Fruit fly (Drosophila melanogaster): ENCODE measurements around the gene Mau2.

The Mau2 gene

dm6 chr3R:15249735-15250134 lies 40.7 kb downstream of the Mau2 start, which contains the start of gene CG42404 (continued):
- no peak for TF ChIP-seq gsb-n (tag; optimal IDR thresholded peaks at IDR 0.05)
- peak; percentile 5 for TF ChIP-seq Ets97D (GFP tag; optimal IDR thresholded peaks at IDR 0.05)
- no peak for TF ChIP-seq CG11696 (GFP tag; IDR thresholded peaks at IDR 0.05)
- TF ChIP-seq CG7928 (GFP tag; optimal IDR thresholded peaks at IDR 0.05) = peak; percentile 92
- TF ChIP-seq Xrp1 (GFP tag; IDR thresholded peaks at IDR 0.05) = no peak
- TF ChIP-seq phol (tag; optimal IDR thresholded peaks at IDR 0.05) = peak; percentile 0
- TF ChIP-seq CG8359 (GFP tag; optimal IDR thresholded peaks at IDR 0.05; ENCODE audit: borderline replicate concordance) = no peak
- peak; percentile 95 for TF ChIP-seq Myb (GFP tag; optimal IDR thresholded peaks at IDR 0.05)
- TF ChIP-seq br (optimal IDR thresholded peaks at IDR 0.05) = no peak
- TF ChIP-seq Opbp (GFP tag; IDR thresholded peaks at IDR 0.05; ENCODE audit: partially characterized antibody) = peak; percentile 34; the same call in 2 of the 3 replicates
- no peak for TF ChIP-seq unpg (GFP tag; optimal IDR thresholded peaks at IDR 0.05)
- TF ChIP-seq dati (GFP tag; IDR thresholded peaks at IDR 0.05) = no peak
- no peak for TF ChIP-seq CG3726 (GFP tag; IDR thresholded peaks at IDR 0.05)
- no peak for TF ChIP-seq CG1233 (GFP tag; optimal IDR thresholded peaks at IDR 0.05)
- no peak for TF ChIP-seq gt (GFP tag; IDR thresholded peaks at IDR 0.05)
- no peak for TF ChIP-seq nau (GFP tag; optimal IDR thresholded peaks at IDR 0.05)
- TF ChIP-seq klu (GFP tag; IDR thresholded peaks at IDR 0.05) = no peak
- no peak for TF ChIP-seq CG8089 (GFP tag; optimal IDR thresholded peaks at IDR 0.05)
- TF ChIP-seq Lhr (GFP tag; optimal IDR thresholded peaks at IDR 0.05) = peak; percentile 4
- TF ChIP-seq CG11398 (GFP tag; optimal IDR thresholded peaks at IDR 0.05) = no peak
- TF ChIP-seq knrl (GFP tag; IDR thresholded peaks at IDR 0.05; ENCODE audit: partially characterized antibody) = no peak
- TF ChIP-seq CG13123 (GFP tag; optimal IDR thresholded peaks at IDR 0.05) = no peak
- no peak for TF ChIP-seq gem (tag; optimal IDR thresholded peaks at IDR 0.05)
- TF ChIP-seq CG12071 (GFP tag; optimal IDR thresholded peaks at IDR 0.05) = no peak
- peak; percentile 6 for TF ChIP-seq Dp (GFP tag; optimal IDR thresholded peaks at IDR 0.05)
- peak; percentile 21 for TF ChIP-seq CG12391 (tag; optimal IDR thresholded peaks at IDR 0.05)
- TF ChIP-seq CG10979 (tag; optimal IDR thresholded peaks at IDR 0.05) = no peak
- no peak for TF ChIP-seq HLH4C (GFP tag; IDR thresholded peaks at IDR 0.05; ENCODE audit: partially characterized antibody)
- TF ChIP-seq HLH3B (GFP tag; IDR thresholded peaks at IDR 0.05) = no peak
- TF ChIP-seq pzg (GFP tag; optimal IDR thresholded peaks at IDR 0.05) = peak; percentile 51
- TF ChIP-seq CG6683 (GFP tag; optimal IDR thresholded peaks at IDR 0.05) = no peak
- TF ChIP-seq insv (GFP tag; optimal IDR thresholded peaks at IDR 0.05) = no peak
- peak; percentile 22 for TF ChIP-seq CoRest (tag; optimal IDR thresholded peaks at IDR 0.05)
- TF ChIP-seq MESR4 (GFP tag; optimal IDR thresholded peaks at IDR 0.05) = peak; percentile 7
- TF ChIP-seq Med (GFP tag) = peak; percentile 82
- no peak for TF ChIP-seq CG4854 (GFP tag; optimal IDR thresholded peaks at IDR 0.05)
- peak; percentile 99 for TF ChIP-seq CG15514 (GFP tag; optimal IDR thresholded peaks at IDR 0.05)
- no peak for TF ChIP-seq sd (tag; optimal IDR thresholded peaks at IDR 0.05)
- peak; percentile 18; the same call in 1 of the 3 replicates for TF ChIP-seq row (GFP tag; IDR thresholded peaks at IDR 0.05)
- no peak for TF ChIP-seq CG9437 (GFP tag; optimal IDR thresholded peaks at IDR 0.05)

DNA sequence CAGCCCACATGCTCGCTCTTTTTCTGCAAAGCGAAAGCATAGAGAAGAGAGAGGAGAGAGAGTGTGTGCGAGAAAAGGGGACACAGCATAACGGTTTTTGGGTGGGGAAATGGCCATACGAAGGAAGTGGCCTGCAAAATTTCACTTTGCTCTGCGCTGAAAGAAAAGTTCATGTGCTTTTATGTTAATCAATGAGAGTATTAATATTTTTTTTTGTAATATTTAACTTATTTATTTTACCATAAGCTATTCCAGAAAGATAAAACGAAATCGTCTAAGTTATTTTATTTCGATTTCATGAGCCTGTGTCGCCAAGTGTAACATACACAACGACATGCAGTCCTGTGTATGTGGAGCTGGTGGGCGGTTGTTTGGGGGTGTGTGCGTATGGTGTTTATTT lies 41.5 kb downstream of the Mau2 start:
- TF ChIP-seq CG12071 (GFP tag; optimal IDR thresholded peaks at IDR 0.05) = no peak
- TF ChIP-seq wor (GFP tag; IDR thresholded peaks at IDR 0.05) = peak; percentile 44; the same call in 1 of the 2 replicates
- peak; percentile 79 for TF ChIP-seq sob (GFP tag; IDR thresholded peaks at IDR 0.05)
- TF ChIP-seq jigr1 (GFP tag; IDR thresholded peaks at IDR 0.05) = peak; percentile 26; the same call in 1 of the 3 replicates
- TF ChIP-seq unc-4 (GFP tag; IDR thresholded peaks at IDR 0.05; ENCODE audit: partially characterized antibody) = no peak
- TF ChIP-seq CG13424 (tag; optimal IDR thresholded peaks at IDR 0.05) = peak; percentile 76
- TF ChIP-seq CG12104 (GFP tag; optimal IDR thresholded peaks at IDR 0.05) = no peak
- no peak for TF ChIP-seq Sry-δ (GFP tag; optimal IDR thresholded peaks at IDR 0.05)
- no peak for TF ChIP-seq nerfin-1 (tag; optimal IDR thresholded peaks at IDR 0.05)
- TF ChIP-seq Ets65A (GFP tag) = peak; percentile 89
- no peak for TF ChIP-seq chn (GFP tag; optimal IDR thresholded peaks at IDR 0.05)
- TF ChIP-seq CG18599 (GFP tag; optimal IDR thresholded peaks at IDR 0.05) = peak; percentile 94
- TF ChIP-seq cg (GFP tag; optimal IDR thresholded peaks at IDR 0.05) = no peak
- TF ChIP-seq CG1603 (tag; optimal IDR thresholded peaks at IDR 0.05) = no peak

All from whole organism, embryonic.